Worm (Caenorhabditis elegans) whole organism, dauer: ENCODE results near the gene K08D8.10.

ENCODE experiments used
- unc-62 ChIP-seq: sonication (generic microtip); optimal IDR thresholded peaks from 2 replicates; lab custom pipeline; 2017; ENCODE audit warnings: missing biosample characterization, missing genetic modification reagents, missing genetic modification characterization

Gene K08D8.10

ce11 chrIV:12892194-12892593, 8.2 kb upstream of the K08D8.10 start, which contains the start of gene K08D8.1:
K08D8.1 (plus strand) TSS chrIV:12892494.
- no peak for TF ChIP-seq unc-62 (GFP tag; lab: Kevin White, UChicago)

DNA sequence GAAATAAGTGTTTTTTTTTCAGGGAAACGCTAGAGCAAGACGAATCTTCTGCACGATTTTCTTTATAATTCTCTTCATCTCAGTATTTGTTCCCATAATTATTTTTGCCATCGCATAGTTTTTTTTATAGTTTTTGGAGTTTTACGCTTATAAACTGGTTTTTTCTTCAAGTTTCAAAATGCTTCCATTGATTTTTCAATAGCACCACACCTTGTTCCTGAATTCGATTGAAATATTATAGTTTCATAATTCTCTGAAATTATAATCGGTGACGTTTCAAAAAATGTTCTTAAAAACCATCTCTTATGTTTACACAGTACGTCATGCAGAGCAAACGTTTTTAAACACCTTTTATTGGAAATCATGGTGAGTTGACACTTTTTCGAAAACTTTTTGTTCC, 7.2 kb upstream of the K08D8.10 start, which contains the start of gene K08D8.12:
K08D8.12 (plus strand) TSS at position 301 of the 400 bp plus-strand sequence.
- TF ChIP-seq unc-62 (GFP tag; lab: Kevin White, UChicago), result no peak

DNA sequence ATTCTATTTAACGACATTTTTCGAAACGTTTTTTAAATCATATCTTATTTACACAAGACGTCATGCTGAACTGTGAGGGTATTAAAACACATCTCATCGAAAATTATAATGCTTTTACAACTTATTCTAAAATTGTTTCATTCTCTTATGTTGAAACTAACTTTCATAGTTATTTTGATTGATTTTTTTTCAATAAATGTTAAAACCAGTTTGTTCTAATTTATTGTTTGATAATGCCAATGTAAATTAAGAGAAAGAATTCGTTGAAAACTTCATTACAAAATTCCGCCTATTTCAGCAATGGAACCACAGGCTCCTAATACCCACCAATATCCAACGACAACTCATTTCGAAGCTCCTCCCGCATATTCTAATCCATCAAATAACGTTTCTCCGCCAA, 5.4 kb upstream of the K08D8.10 start, which contains the start of gene K08D8.11:
K08D8.11 (plus strand) TSS at position 301 of the 400 bp plus-strand sequence.
- no peak for TF ChIP-seq unc-62 (GFP tag; lab: Kevin White, UChicago)

DNA sequence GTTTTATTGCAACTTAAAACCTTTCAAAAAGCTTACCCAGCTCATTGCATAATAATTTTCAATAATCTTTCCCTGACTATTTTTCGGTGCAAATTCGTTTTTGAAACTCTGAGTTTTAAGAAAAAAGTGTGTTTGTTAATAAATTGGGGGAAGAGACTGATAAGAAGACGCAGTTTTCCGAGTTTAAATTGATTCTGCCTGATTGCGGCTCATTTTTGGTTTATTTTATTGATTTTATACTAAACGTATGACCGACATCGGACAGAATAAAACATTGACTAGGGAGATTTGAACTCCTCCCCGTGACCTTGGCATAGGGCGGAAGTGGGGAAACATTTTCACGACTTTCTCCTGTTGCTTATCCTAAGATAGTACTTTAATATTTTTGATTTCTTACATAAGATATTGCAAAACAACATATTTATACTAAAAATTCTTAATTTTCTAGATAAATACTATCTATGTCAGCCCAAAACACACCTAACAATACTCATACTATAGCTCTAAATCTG, 3.9 kb upstream of the K08D8.10 start, which contains the start of gene K08D8.7:
K08D8.7 (plus strand) TSS at position 462 of the 512 bp plus-strand sequence.
- no peak for TF ChIP-seq unc-62 (GFP tag; lab: Kevin White, UChicago)

ce11 chrIV:12897146-12897545, 3.2 kb upstream of the K08D8.10 start:
- no peak for TF ChIP-seq unc-62 (GFP tag; lab: Kevin White, UChicago)

ce11 chrIV:12898823-12899222, 1.5 kb upstream of the K08D8.10 start:
- no peak for TF ChIP-seq unc-62 (GFP tag; lab: Kevin White, UChicago)

ce11 chrIV:12899392-12899791, 975 bp upstream of the K08D8.10 start, which contains the start of gene K08D8.9:
K08D8.9 (plus strand) TSS chrIV:12899692.
- TF ChIP-seq unc-62 (GFP tag; lab: Kevin White, UChicago), result no peak

ce11 chrIV:12901602-12902001, 1.2 kb downstream of the K08D8.10 start:
- TF ChIP-seq unc-62 (GFP tag; lab: Kevin White, UChicago), result no peak

ce11 chrIV:12902430-12903110, 2.2 kb downstream of the K08D8.10 start, which contains the start of gene K08D8.2:
K08D8.2 (plus strand) TSS chrIV:12903060.
- TF ChIP-seq unc-62 (GFP tag; lab: Kevin White, UChicago), result no peak

ce11 chrIV:12903687-12904086, 3.3 kb downstream of the K08D8.10 start:
- no peak for TF ChIP-seq unc-62 (GFP tag; lab: Kevin White, UChicago)

DNA sequence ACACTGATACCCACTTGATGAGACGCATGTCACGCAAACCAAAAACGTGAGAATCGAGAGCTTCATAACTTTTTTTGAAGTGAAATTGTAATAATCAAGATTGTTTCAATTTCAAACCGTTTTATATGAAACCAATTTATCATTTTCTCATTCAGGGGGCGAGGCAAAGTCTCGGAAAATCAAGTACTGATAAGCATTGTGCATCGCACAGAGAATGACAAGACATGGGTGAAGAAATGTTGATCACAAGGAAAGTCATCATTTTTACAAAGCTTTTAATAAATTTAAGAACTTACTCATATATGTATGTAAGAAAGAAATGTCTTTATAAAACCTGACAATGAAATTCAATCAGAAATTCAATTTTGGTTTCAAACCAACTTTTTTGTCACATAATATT, 6.2 kb downstream of the K08D8.10 start, which contains the start of gene K08D8.3:
K08D8.3 (minus strand) TSS at position 131 of the 400 bp plus-strand sequence.
- no peak for TF ChIP-seq unc-62 (GFP tag; lab: Kevin White, UChicago)

- TF ChIP-seq unc-62 (GFP tag; lab: Kevin White, UChicago), result no peak
These were observed 9.5 kb downstream of the K08D8.10 start, which contains the start of gene K08D8.4 for ce11 chrIV:12909871-12910270. K08D8.4 (minus strand) TSS chrIV:12909998.

DNA sequence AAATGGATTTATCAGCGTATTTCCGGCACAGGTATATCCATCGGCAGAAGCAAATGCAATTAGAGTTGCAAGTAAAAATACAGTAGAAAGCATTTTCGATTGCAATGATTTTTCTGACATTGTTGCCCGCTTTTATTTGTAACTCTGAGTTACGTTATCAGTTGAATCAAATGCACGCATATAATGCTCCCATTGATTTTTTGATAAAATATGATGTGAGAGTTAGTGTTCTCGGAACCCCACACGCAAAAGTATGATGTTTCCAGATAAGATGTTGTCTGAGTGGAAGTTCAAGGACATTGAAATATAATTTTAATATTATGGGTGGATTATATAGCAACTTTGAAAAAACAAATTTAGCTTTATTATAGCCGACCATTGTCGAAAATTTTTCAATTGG, 11.6 kb downstream of the K08D8.10 start, which contains the start of gene K08D8.5:
K08D8.5 (minus strand) TSS at position 140 of the 400 bp plus-strand sequence.
- TF ChIP-seq unc-62 (GFP tag; lab: Kevin White, UChicago), result no peak

DNA sequence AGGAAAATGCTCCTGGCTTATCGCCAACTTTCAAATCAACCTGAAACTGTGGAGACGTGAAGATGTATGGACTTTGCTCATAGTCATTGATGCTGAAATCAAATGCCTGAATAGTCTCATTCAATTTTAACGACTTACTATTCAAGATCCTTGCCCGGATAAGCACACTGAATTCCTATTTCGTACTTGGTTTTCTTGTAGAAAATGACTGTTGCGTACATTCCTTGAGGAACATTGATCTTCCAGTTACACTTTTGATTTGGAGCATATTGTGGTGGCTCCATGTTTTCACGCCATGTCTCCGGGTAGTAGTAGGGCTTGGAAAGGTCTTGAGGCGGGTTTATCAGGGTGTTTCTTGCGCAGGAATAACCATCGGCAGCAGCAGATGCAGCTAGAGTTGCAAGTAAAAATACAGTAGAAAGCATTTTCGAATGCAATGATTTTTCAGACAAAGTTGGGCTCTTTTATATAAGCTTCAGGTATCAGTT, 14.2 kb downstream of the K08D8.10 start, which contains the start of gene irg-6:
irg-6 (minus strand) TSS at position 438 of the 488 bp plus-strand sequence.
- TF ChIP-seq unc-62 (GFP tag; lab: Kevin White, UChicago), result no peak

DNA sequence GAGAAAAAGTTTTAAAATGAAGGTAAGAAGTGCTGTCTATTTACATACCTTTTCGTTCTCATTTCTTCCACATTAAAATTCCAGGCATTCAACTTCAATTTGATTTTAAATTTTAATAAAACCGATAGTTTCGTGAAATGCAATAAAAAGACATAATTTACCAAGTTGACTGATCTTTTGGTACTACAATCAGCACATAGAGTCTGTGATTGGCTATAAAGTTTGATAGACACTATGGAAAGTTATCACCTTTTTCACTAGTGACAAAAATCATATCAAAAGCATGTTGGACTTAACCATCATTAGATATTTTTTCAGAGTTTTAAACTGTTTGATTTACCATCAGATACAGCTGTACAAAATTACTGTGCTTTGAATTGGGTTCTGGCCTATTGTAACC, 15.1 kb downstream of the K08D8.10 start, which contains the start of gene srz-15:
srz-15 (plus strand) TSS at position 301 of the 400 bp plus-strand sequence.
- TF ChIP-seq unc-62 (GFP tag; lab: Kevin White, UChicago), result no peak

ce11 chrIV:12918256-12918655, 17.9 kb downstream of the K08D8.10 start, which contains the start of gene C32H11.3:
C32H11.3 (plus strand) TSS chrIV:12918556.
- TF ChIP-seq unc-62 (GFP tag; lab: Kevin White, UChicago), result no peak
